Fruit fly (Drosophila melanogaster) whole organism, embryonic: ENCODE data around the gene CG15170.

ENCODE experiments used
- Atf-2 ChIP-seq: fragments of 200-800 bp; sonication (Bioruptor generic); optimal IDR thresholded peaks from 2 replicates; lab custom pipeline; 2016; ENCODE audit warnings: missing biosample characterization, missing genetic modification characterization
- CG10147 ChIP-seq: fragments of 200-800 bp; sonication (Bioruptor generic); optimal IDR thresholded peaks from 2 replicates; lab custom pipeline; 2019; ENCODE audit warnings: missing biosample characterization, mild to moderate bottlenecking, missing genetic modification characterization, moderate library complexity
- CG10267 ChIP-seq: fragments of 200-800 bp; sonication (Bioruptor generic); optimal IDR thresholded peaks from 2 replicates; lab custom pipeline; 2018; ENCODE audit warnings: missing biosample characterization, mild to moderate bottlenecking, missing genetic modification characterization, moderate library complexity
- CG12155 ChIP-seq: fragments of 200-800 bp; sonication (Bioruptor generic); optimal IDR thresholded peaks from 3 replicates; lab custom pipeline; 2016; ENCODE audit warnings: missing biosample characterization, missing genetic modification characterization
- CG13287 ChIP-seq: fragments of 200-800 bp; sonication (Bioruptor generic); IDR thresholded peaks from 2 replicates; pipeline ENCODE4 v1.3.6; 2022; ENCODE audit warnings: missing biosample characterization, missing genetic modification characterization; ENCODE audit not compliant: partially characterized antibody
- CG13624 ChIP-seq: fragments of 200-800 bp; sonication (Bioruptor generic); optimal IDR thresholded peaks from 2 replicates; lab custom pipeline; 2016; ENCODE audit warnings: missing biosample characterization, missing genetic modification characterization
- CG13775 ChIP-seq: fragments of 200-800 bp; sonication (Bioruptor generic); optimal IDR thresholded peaks from 3 replicates; lab custom pipeline; 2017; ENCODE audit warnings: missing biosample characterization, mild to moderate bottlenecking, missing genetic modification characterization
- CG13894 ChIP-seq: fragments of 200-800 bp; sonication (Bioruptor generic); optimal IDR thresholded peaks from 3 replicates; lab custom pipeline; 2018; ENCODE audit warnings: missing biosample characterization, mild to moderate bottlenecking, missing genetic modification characterization, moderate library complexity
- CG14050 ChIP-seq: fragments of 200-800 bp; sonication (Bioruptor generic); IDR thresholded peaks from 3 replicates; pipeline ENCODE4 v1.3.6; 2022; ENCODE audit warnings: missing biosample characterization, missing genetic modification characterization
- CG1602 ChIP-seq: fragments of 200-800 bp; sonication (Bioruptor generic); optimal IDR thresholded peaks from 3 replicates; lab custom pipeline; 2016; ENCODE audit warnings: missing biosample characterization, missing genetic modification characterization
- CG17328 ChIP-seq: fragments of 200-800 bp; sonication (Bioruptor generic); IDR thresholded peaks from 2 replicates; pipeline ENCODE4 v1.3.6; 2022; ENCODE audit warnings: missing biosample characterization, missing genetic modification characterization
- CG18011 ChIP-seq: fragments of 200-800 bp; sonication (Bioruptor generic); optimal IDR thresholded peaks from 2 replicates; lab custom pipeline; 2017; ENCODE audit warnings: missing biosample characterization, missing genetic modification characterization, mild to moderate bottlenecking, moderate library complexity, missing genotype
- CG31224 ChIP-seq: fragments of 200-800 bp; sonication (Bioruptor generic); IDR thresholded peaks from 2 replicates; pipeline ENCODE4 v1.3.6; 2022; ENCODE audit warnings: missing biosample characterization, missing genetic modification characterization
- CG32767 ChIP-seq: fragments of 200-800 bp; sonication (Bioruptor generic); IDR thresholded peaks from 2 replicates; pipeline ENCODE4 v1.3.6; 2022; ENCODE audit warnings: missing biosample characterization, missing genetic modification characterization
- CG34224 ChIP-seq: fragments of 200-800 bp; sonication (Bioruptor generic); IDR thresholded peaks from 3 replicates; pipeline ENCODE4 v1.3.6; 2022; ENCODE audit warnings: missing biosample characterization, missing genetic modification characterization; ENCODE audit not compliant: partially characterized antibody
- CG6175 ChIP-seq: fragments of 200-800 bp; sonication (Bioruptor generic); IDR thresholded peaks from 3 replicates; pipeline ENCODE4 v1.3.6; 2022; ENCODE audit warnings: missing biosample characterization, missing genetic modification characterization
- CG6689 ChIP-seq: fragments of 200-800 bp; sonication (Bioruptor generic); IDR thresholded peaks from 2 replicates; pipeline ENCODE4 v1.3.6; 2022; ENCODE audit warnings: missing biosample characterization, missing genetic modification characterization
- CG8290 ChIP-seq, 3 experiments: fragments of 200-800 bp; sonication (Bioruptor generic); optimal IDR thresholded peaks; 2 replicates each; lab custom pipeline; 2016 to 2019; ENCODE audit warnings: missing biosample characterization in 3 of 3, missing genetic modification characterization in 3 of 3, mild to moderate bottlenecking in 2 of 3, moderate library complexity in 1 of 3
- CG8359 ChIP-seq: fragments of 200-800 bp; sonication (Bioruptor generic); optimal IDR thresholded peaks from 2 replicates; lab custom pipeline; 2017; ENCODE audit warnings: missing biosample characterization, mild to moderate bottlenecking, missing genetic modification characterization, borderline replicate concordance
- CG8924 ChIP-seq: fragments of 200-800 bp; optimal IDR thresholded peaks from 3 replicates; lab custom pipeline; 2019; ENCODE audit warnings: missing biosample characterization, mild to moderate bottlenecking, missing genetic modification characterization, moderate library complexity
- D19A ChIP-seq: fragments of 200-800 bp; optimal IDR thresholded peaks from 3 replicates; lab custom pipeline; 2019; ENCODE audit warnings: missing biosample characterization, mild to moderate bottlenecking, missing genetic modification characterization, moderate library complexity
- Doc2 ChIP-seq: fragments of 200-800 bp; sonication (Bioruptor generic); IDR thresholded peaks from 2 replicates; pipeline ENCODE4 v1.3.6; 2022; ENCODE audit warnings: missing biosample characterization, missing genetic modification characterization
- HmgZ ChIP-seq: fragments of 200-800 bp; sonication (Bioruptor generic); optimal IDR thresholded peaks from 2 replicates; lab custom pipeline; 2018; ENCODE audit warnings: missing biosample characterization, mild to moderate bottlenecking, missing genetic modification characterization
- Hmr ChIP-seq: fragments of 200-800 bp; sonication (Bioruptor generic); optimal IDR thresholded peaks from 3 replicates; lab custom pipeline; 2017; ENCODE audit warnings: mild to moderate bottlenecking, missing biosample characterization, missing genetic modification reagents, missing genetic modification characterization
- Hr51 ChIP-seq, 2 experiments: fragments of 200-800 bp; sonication (Bioruptor generic); optimal IDR thresholded peaks; 2 replicates in 1 of 2; 3 replicates in 1 of 2; lab custom pipeline; 2016 to 2018; ENCODE audit warnings: missing biosample characterization in 2 of 2, missing genetic modification characterization in 2 of 2, mild to moderate bottlenecking in 1 of 2, moderate library complexity in 1 of 2
- Kr ChIP-seq: fragments of 200-800 bp; sonication (Bioruptor generic); optimal IDR thresholded peaks from 2 replicates; lab custom pipeline; 2017; ENCODE audit warnings: missing biosample characterization, mild to moderate bottlenecking, missing genetic modification characterization
- Meics ChIP-seq: fragments of 200-800 bp; sonication (Bioruptor generic); optimal IDR thresholded peaks from 2 replicates; lab custom pipeline; 2017; ENCODE audit warnings: missing biosample characterization, mild to moderate bottlenecking, missing genetic modification characterization
- NC2β ChIP-seq: fragments of 200-800 bp; sonication (Bioruptor generic); optimal IDR thresholded peaks from 2 replicates; lab custom pipeline; 2016; ENCODE audit warnings: missing biosample characterization, missing genetic modification characterization
- Ptx1 ChIP-seq: fragments of 200-800 bp; sonication (Bioruptor generic); IDR thresholded peaks from 2 replicates; pipeline ENCODE4 v1.3.6; 2022; ENCODE audit warnings: missing biosample characterization, missing genetic modification characterization
- Ssrp ChIP-seq: fragments of 200-800 bp; sonication (Bioruptor generic); optimal IDR thresholded peaks from 2 replicates; lab custom pipeline; 2018; ENCODE audit warnings: missing biosample characterization, mild to moderate bottlenecking, missing genetic modification characterization, moderate library complexity
- Stat92E ChIP-seq, 3 experiments: fragments of >200 bp in 2 of 3; fragments of 200-800 bp in 1 of 3; sonication (Bioruptor generic) in 1 of 3; optimal IDR thresholded peaks; 2 replicates each; lab custom pipeline; 2017 to 2019; ENCODE audit warnings: missing biosample characterization in 3 of 3, missing genetic modification characterization in 3 of 3, mild to moderate bottlenecking in 1 of 3, moderate library complexity in 1 of 3
- Xbp1 ChIP-seq: fragments of 200-800 bp; sonication (Bioruptor generic); optimal IDR thresholded peaks from 3 replicates; lab custom pipeline; 2016; ENCODE audit warnings: missing biosample characterization, mild to moderate bottlenecking, missing genetic modification characterization
- al ChIP-seq: fragments of 200-800 bp; sonication (Bioruptor generic); IDR thresholded peaks from 2 replicates; pipeline ENCODE4 v1.3.6; 2022; ENCODE audit warnings: missing biosample characterization, missing genetic modification characterization
- ap ChIP-seq: fragments of 200-800 bp; sonication (Bioruptor generic); IDR thresholded peaks from 2 replicates; pipeline ENCODE4 v1.3.6; 2022; ENCODE audit warnings: missing biosample characterization, missing genetic modification characterization
- az2 ChIP-seq: fragments of 200-800 bp; sonication (Bioruptor generic); optimal IDR thresholded peaks from 3 replicates; lab custom pipeline; 2016; ENCODE audit warnings: missing biosample characterization, missing genetic modification characterization
- bab2 ChIP-seq: fragments of 200-800 bp; sonication (Bioruptor generic); optimal IDR thresholded peaks from 2 replicates; lab custom pipeline; 2016; ENCODE audit warnings: missing biosample characterization, missing genetic modification characterization
- cato ChIP-seq: fragments of 200-800 bp; sonication (Bioruptor generic); optimal IDR thresholded peaks from 2 replicates; lab custom pipeline; 2016; ENCODE audit warnings: missing biosample characterization, missing genetic modification characterization, borderline replicate concordance
- ems ChIP-seq: fragments of 200-800 bp; sonication (Bioruptor generic); optimal IDR thresholded peaks from 3 replicates; lab custom pipeline; 2016; ENCODE audit warnings: missing biosample characterization, missing genetic modification characterization
- fd64A ChIP-seq: fragments of 200-800 bp; sonication (Bioruptor generic); optimal IDR thresholded peaks from 3 replicates; lab custom pipeline; 2018; ENCODE audit warnings: missing biosample characterization, mild to moderate bottlenecking, missing genetic modification characterization
- ham ChIP-seq: fragments of 200-800 bp; sonication (Bioruptor generic); IDR thresholded peaks from 2 replicates; pipeline ENCODE4 v1.3.6; 2022; ENCODE audit warnings: missing biosample characterization, missing genetic modification characterization
- hb ChIP-seq: fragments of 200-800 bp; sonication (Bioruptor generic); IDR thresholded peaks from 3 replicates; pipeline ENCODE4 v1.3.6; 2022; ENCODE audit warnings: missing biosample characterization, missing genetic modification characterization; ENCODE audit not compliant: partially characterized antibody
- hbn ChIP-seq: fragments of 200-800 bp; sonication (Bioruptor generic); IDR thresholded peaks from 2 replicates; pipeline ENCODE4 v1.3.6; 2022; ENCODE audit warnings: missing biosample characterization, missing genetic modification characterization; ENCODE audit not compliant: partially characterized antibody
- jigr1 ChIP-seq: fragments of 200-800 bp; sonication (Bioruptor generic); IDR thresholded peaks from 3 replicates; pipeline ENCODE4 v1.3.6; 2022; ENCODE audit warnings: missing biosample characterization, missing genetic modification characterization
- run ChIP-seq: fragments of 200-800 bp; sonication (Bioruptor generic); optimal IDR thresholded peaks from 3 replicates; lab custom pipeline; 2018; ENCODE audit warnings: missing biosample characterization, mild to moderate bottlenecking, missing genetic modification characterization
- sc ChIP-seq, 3 experiments: fragments of >200 bp in 2 of 3; fragments of 200-800 bp in 1 of 3; sonication (Bioruptor generic) in 1 of 3; optimal IDR thresholded peaks; 2 replicates in 2 of 3; 3 replicates in 1 of 3; lab custom pipeline; 2017; ENCODE audit warnings: mild to moderate bottlenecking in 1 of 3, missing biosample characterization in 1 of 3, missing genetic modification characterization in 1 of 3, missing genetic modification reagents in 1 of 3
- stc ChIP-seq: fragments of 200-800 bp; sonication (Bioruptor generic); IDR thresholded peaks from 2 replicates; pipeline ENCODE4 v1.3.6; 2022; ENCODE audit warnings: missing biosample characterization, missing genetic modification characterization
- tna ChIP-seq: fragments of 200-800 bp; sonication (Bioruptor generic); IDR thresholded peaks from 2 replicates; pipeline ENCODE4 v1.3.6; 2022; ENCODE audit warnings: missing biosample characterization, missing genetic modification characterization; ENCODE audit not compliant: partially characterized antibody
- zf30C ChIP-seq: fragments of 200-800 bp; sonication (Bioruptor generic); optimal IDR thresholded peaks from 3 replicates; lab custom pipeline; 2018; ENCODE audit warnings: missing biosample characterization, mild to moderate bottlenecking, missing genetic modification characterization

The CG15170 gene

dm6 chr2L:18953512-18954254 is 36.4 kb downstream of the CG15170 start (continued):
- no peak for TF ChIP-seq CG13894 (tag; lab: Kevin White, UChicago)
- no peak for TF ChIP-seq CG13624 (GFP tag; lab: Kevin White, UChicago)
- TF ChIP-seq D19A (tag; lab: Kevin White, UChicago): peak; percentile 94
- TF ChIP-seq CG31224 (GFP tag; lab: Robert Waterston, UW): no peak
- TF ChIP-seq Stat92E (GFP tag; optimal IDR thresholded peaks at IDR 0.05; lab: Kevin White, UChicago): no peak
- TF ChIP-seq Ptx1 (GFP tag; lab: Robert Waterston, UW): 0 out of 2 replicates have a peak, but pooled peaks have one; percentile 13
- TF ChIP-seq CG34224 (GFP tag; lab: Robert Waterston, UW): no peak
- peak; percentile 29 for TF ChIP-seq az2 (GFP tag; lab: Kevin White, UChicago)
- no peak for TF ChIP-seq hb (GFP tag; lab: Robert Waterston, UW)
- no peak for TF ChIP-seq ap (GFP tag; lab: Robert Waterston, UW)
- TF ChIP-seq CG8359: no peak
- TF ChIP-seq jigr1: no peak
- TF ChIP-seq HmgZ: peak; percentile 10
- no peak for TF ChIP-seq ham (GFP tag; lab: Robert Waterston, UW)
- TF ChIP-seq Hmr (GFP tag; lab: Kevin White, UChicago): peak; percentile 55
- no peak for TF ChIP-seq cato (GFP tag; lab: Kevin White, UChicago)
- peak in 1 of 2 experiments; percentile 37 for TF ChIP-seq Hr51 (GFP tag; optimal IDR thresholded peaks at IDR 0.05; lab: Kevin White, UChicago)
- no peak for TF ChIP-seq CG32767 (GFP tag; lab: Robert Waterston, UW)
- TF ChIP-seq Ssrp: peak; percentile 8
- TF ChIP-seq al (GFP tag; lab: Robert Waterston, UW): no peak
- TF ChIP-seq hbn (GFP tag; lab: Robert Waterston, UW): no peak
- TF ChIP-seq Doc2 (GFP tag; lab: Robert Waterston, UW): no peak
- TF ChIP-seq CG13775 (GFP tag; lab: Kevin White, UChicago): peak; percentile 9
- TF ChIP-seq CG18011 (GFP tag; lab: Kevin White, UChicago): no peak
- no peak for TF ChIP-seq CG6175 (GFP tag; lab: Robert Waterston, UW)
- no peak for TF ChIP-seq CG17328 (GFP tag; lab: Robert Waterston, UW)
- no peak for TF ChIP-seq Atf-2 (GFP tag; lab: Kevin White, UChicago)
- no peak for TF ChIP-seq run
- TF ChIP-seq tna (GFP tag; lab: Robert Waterston, UW): no peak
- TF ChIP-seq stc (GFP tag; lab: Robert Waterston, UW): no peak
- TF ChIP-seq CG14050 (GFP tag; lab: Robert Waterston, UW): no peak
- TF ChIP-seq CG8924 (tag; lab: Kevin White, UChicago): peak; percentile 60
- TF ChIP-seq Xbp1 (GFP tag; lab: Kevin White, UChicago): no peak
- TF ChIP-seq CG12155: peak; percentile 14
- 0 out of 2 replicates have a peak, but pooled peaks have one; percentile 23 for TF ChIP-seq CG6689
- TF ChIP-seq fd64A: no peak
- TF ChIP-seq ems (GFP tag; lab: Kevin White, UChicago): no peak
- no peak for TF ChIP-seq CG8290 (GFP tag; optimal IDR thresholded peaks at IDR 0.05; lab: Kevin White, UChicago)
- no peak for TF ChIP-seq CG8290 (tag; optimal IDR thresholded peaks at IDR 0.05; lab: Kevin White, UChicago)
- TF ChIP-seq CG13287: no peak
- no peak for TF ChIP-seq bab2 (GFP tag; lab: Kevin White, UChicago)
- TF ChIP-seq Meics (GFP tag; lab: Kevin White, UChicago): peak; percentile 73
- TF ChIP-seq NC2β (GFP tag; lab: Kevin White, UChicago): no peak
- TF ChIP-seq sc (optimal IDR thresholded peaks at IDR 0.05; lab: Kevin White, UChicago): no peak
- no peak for TF ChIP-seq sc (GFP tag; optimal IDR thresholded peaks at IDR 0.05; lab: Kevin White, UChicago)
- peak; percentile 13 for TF ChIP-seq CG10267 (tag; lab: Kevin White, UChicago)
- peak; percentile 10 for TF ChIP-seq CG1602 (GFP tag; lab: Kevin White, UChicago)
- peak; percentile 13 for TF ChIP-seq zf30C (GFP tag; lab: Kevin White, UChicago)
- TF ChIP-seq Kr (GFP tag; lab: Kevin White, UChicago): no peak
- TF ChIP-seq CG10147: peak; percentile 14
